Fruit fly (Drosophila melanogaster) whole organism, embryonic: ENCODE data around the gene CG31650.
A peak's percentile ranks its signal among the peaks of the same experiment; 100 is the strongest.

Experiments
- Bdp1 ChIP-seq: fragments of 200-800 bp; sonication (Bioruptor generic); optimal IDR thresholded peaks from 3 replicates; lab custom pipeline; 2016; ENCODE audit warnings: missing biosample characterization, missing genetic modification characterization
- Bgb ChIP-seq: fragments of 200-800 bp; sonication (Bioruptor generic); IDR thresholded peaks from 2 replicates; pipeline ENCODE4 v1.3.6; 2022; ENCODE audit warnings: missing biosample characterization, missing genetic modification characterization; ENCODE audit not compliant: partially characterized antibody
- CG10543 ChIP-seq: fragments of 200-800 bp; sonication (Bioruptor generic); optimal IDR thresholded peaks from 3 replicates; lab custom pipeline; 2017; ENCODE audit warnings: missing biosample characterization, mild to moderate bottlenecking, missing genetic modification characterization, moderate library complexity
- CG10959 ChIP-seq: fragments of 200-800 bp; sonication (Bioruptor generic); IDR thresholded peaks from 2 replicates; pipeline ENCODE4 v1.3.6; 2022; ENCODE audit warnings: missing biosample characterization, missing genetic modification characterization
- CG12299 ChIP-seq: fragments of 200-800 bp; sonication (Bioruptor generic); optimal IDR thresholded peaks from 2 replicates; lab custom pipeline; 2018; ENCODE audit warnings: missing biosample characterization, mild to moderate bottlenecking, missing genetic modification characterization
- CG12659 ChIP-seq: fragments of 200-800 bp; sonication (Bioruptor generic); optimal IDR thresholded peaks from 3 replicates; lab custom pipeline; 2017; ENCODE audit warnings: mild to moderate bottlenecking, missing biosample characterization, missing genetic modification reagents, missing genetic modification characterization
- CG13123 ChIP-seq: fragments of 200-800 bp; sonication (Bioruptor generic); optimal IDR thresholded peaks from 2 replicates; lab custom pipeline; 2016; ENCODE audit warnings: missing biosample characterization, missing genetic modification characterization
- CG13624 ChIP-seq: fragments of 200-800 bp; sonication (Bioruptor generic); optimal IDR thresholded peaks from 2 replicates; lab custom pipeline; 2016; ENCODE audit warnings: missing biosample characterization, missing genetic modification characterization
- CG13894 ChIP-seq: fragments of 200-800 bp; sonication (Bioruptor generic); optimal IDR thresholded peaks from 3 replicates; lab custom pipeline; 2018; ENCODE audit warnings: missing biosample characterization, mild to moderate bottlenecking, missing genetic modification characterization, moderate library complexity
- CG14014 ChIP-seq: fragments of 200-800 bp; sonication (Bioruptor generic); IDR thresholded peaks from 2 replicates; pipeline ENCODE4 v1.3.6; 2022; ENCODE audit warnings: missing biosample characterization, missing genetic modification characterization
- CG1647 ChIP-seq: fragments of 200-800 bp; sonication (Bioruptor generic); optimal IDR thresholded peaks from 3 replicates; lab custom pipeline; 2016; ENCODE audit warnings: missing biosample characterization, missing genetic modification characterization
- CG16863 ChIP-seq: fragments of 200-800 bp; sonication (Bioruptor generic); optimal IDR thresholded peaks from 3 replicates; lab custom pipeline; 2016; ENCODE audit warnings: missing biosample characterization, missing genetic modification characterization
- CG17829 ChIP-seq: fragments of 200-800 bp; optimal IDR thresholded peaks from 2 replicates; lab custom pipeline; 2019; ENCODE audit warnings: missing biosample characterization, mild to moderate bottlenecking, missing genetic modification characterization, moderate library complexity
- CG1792 ChIP-seq: fragments of 200-800 bp; sonication (Bioruptor generic); optimal IDR thresholded peaks from 2 replicates; lab custom pipeline; 2016; ENCODE audit warnings: missing biosample characterization, missing genetic modification characterization
- CG2116 ChIP-seq: fragments of 200-800 bp; sonication (Bioruptor generic); optimal IDR thresholded peaks from 3 replicates; lab custom pipeline; 2018; ENCODE audit warnings: missing biosample characterization, mild to moderate bottlenecking, missing genetic modification characterization
- CG30020 ChIP-seq: fragments of 200-800 bp; optimal IDR thresholded peaks from 2 replicates; lab custom pipeline; 2019; ENCODE audit warnings: missing biosample characterization, mild to moderate bottlenecking, missing genetic modification characterization, moderate library complexity
- CG33213 ChIP-seq: fragments of 200-800 bp; sonication (Bioruptor generic); optimal IDR thresholded peaks from 3 replicates; lab custom pipeline; 2016; ENCODE audit warnings: missing biosample characterization, missing genetic modification characterization
- CG3838 ChIP-seq: fragments of 200-800 bp; sonication (Bioruptor generic); optimal IDR thresholded peaks from 3 replicates; lab custom pipeline; 2016; ENCODE audit warnings: missing biosample characterization, missing genetic modification characterization
- CG3847 ChIP-seq: fragments of 200-800 bp; sonication (Bioruptor generic); IDR thresholded peaks from 2 replicates; pipeline ENCODE4 v1.3.6; 2022; ENCODE audit warnings: missing biosample characterization, missing genetic modification characterization
- CG4282 ChIP-seq: fragments of 200-800 bp; sonication (Bioruptor generic); optimal IDR thresholded peaks from 2 replicates; lab custom pipeline; 2016; ENCODE audit warnings: missing biosample characterization, missing genetic modification characterization
- CG8478 ChIP-seq: fragments of >200 bp; optimal IDR thresholded peaks from 2 replicates; lab custom pipeline; 2018
- CG8765 ChIP-seq: fragments of 200-800 bp; sonication (Bioruptor generic); IDR thresholded peaks from 2 replicates; pipeline ENCODE4 v1.3.6; 2022; ENCODE audit warnings: missing biosample characterization, missing genetic modification characterization
- CG9437 ChIP-seq: fragments of 200-800 bp; sonication (Bioruptor generic); optimal IDR thresholded peaks from 2 replicates; lab custom pipeline; 2018; ENCODE audit warnings: missing biosample characterization, mild to moderate bottlenecking, missing genetic modification characterization
- Doc2 ChIP-seq: fragments of 200-800 bp; sonication (Bioruptor generic); IDR thresholded peaks from 2 replicates; pipeline ENCODE4 v1.3.6; 2022; ENCODE audit warnings: missing biosample characterization, missing genetic modification characterization
- HmgZ ChIP-seq: fragments of 200-800 bp; sonication (Bioruptor generic); optimal IDR thresholded peaks from 2 replicates; lab custom pipeline; 2018; ENCODE audit warnings: missing biosample characterization, mild to moderate bottlenecking, missing genetic modification characterization
- Hmx ChIP-seq: fragments of 200-800 bp; sonication (Bioruptor generic); optimal IDR thresholded peaks from 2 replicates; lab custom pipeline; 2016; ENCODE audit warnings: missing biosample characterization, missing genetic modification characterization
- Hr51 ChIP-seq, 2 experiments: fragments of 200-800 bp; sonication (Bioruptor generic); optimal IDR thresholded peaks; 2 replicates in 1 of 2; 3 replicates in 1 of 2; lab custom pipeline; 2016 to 2018; ENCODE audit warnings: missing biosample characterization in 2 of 2, missing genetic modification characterization in 2 of 2, mild to moderate bottlenecking in 1 of 2, moderate library complexity in 1 of 2
- Lhr ChIP-seq: fragments of 200-800 bp; sonication (Bioruptor generic); optimal IDR thresholded peaks from 3 replicates; lab custom pipeline; 2017; ENCODE audit warnings: mild to moderate bottlenecking, missing biosample characterization, missing genetic modification reagents, missing genetic modification characterization
- Mrtf ChIP-seq: fragments of 200-800 bp; sonication (Bioruptor generic); IDR thresholded peaks from 3 replicates; pipeline ENCODE4 v1.3.6; 2022; ENCODE audit warnings: missing biosample characterization, missing genetic modification characterization
- NC2β ChIP-seq: fragments of 200-800 bp; sonication (Bioruptor generic); optimal IDR thresholded peaks from 2 replicates; lab custom pipeline; 2016; ENCODE audit warnings: missing biosample characterization, missing genetic modification characterization
- Nf-YB ChIP-seq: fragments of 200-800 bp; sonication (Bioruptor generic); optimal IDR thresholded peaks from 3 replicates; lab custom pipeline; 2019; ENCODE audit warnings: missing biosample characterization, mild to moderate bottlenecking, missing genetic modification characterization, moderate library complexity
- Ravus ChIP-seq: fragments of 200-800 bp; sonication (Bioruptor generic); IDR thresholded peaks from 2 replicates; pipeline ENCODE4 v1.3.6; 2022; ENCODE audit warnings: missing biosample characterization, missing genetic modification characterization
- Rfx ChIP-seq: fragments of 200-800 bp; sonication (Bioruptor generic); IDR thresholded peaks from 2 replicates; pipeline ENCODE4 v1.3.6; 2022; ENCODE audit warnings: missing biosample characterization, missing genetic modification characterization
- Usf ChIP-seq: fragments of 200-800 bp; sonication (Bioruptor generic); optimal IDR thresholded peaks from 2 replicates; lab custom pipeline; 2017; ENCODE audit warnings: missing genotype, missing biosample characterization, missing genetic modification characterization
- cas ChIP-seq: fragments of 200-800 bp; sonication (Bioruptor generic); IDR thresholded peaks from 2 replicates; pipeline ENCODE4 v1.3.6; 2022; ENCODE audit warnings: missing biosample characterization, missing genetic modification characterization
- dati ChIP-seq: fragments of 200-800 bp; sonication (Bioruptor generic); IDR thresholded peaks from 2 replicates; pipeline ENCODE4 v1.3.6; 2022; ENCODE audit warnings: missing biosample characterization, missing genetic modification characterization
- eyg ChIP-seq: fragments of 200-800 bp; sonication (Bioruptor generic); optimal IDR thresholded peaks from 3 replicates; lab custom pipeline; 2016; ENCODE audit warnings: missing biosample characterization, missing genetic modification characterization
- gfzf ChIP-seq: fragments of 200-800 bp; sonication (Bioruptor generic); optimal IDR thresholded peaks from 2 replicates; lab custom pipeline; 2016; ENCODE audit warnings: missing biosample characterization, mild to moderate bottlenecking, missing genetic modification characterization, moderate library complexity
- gsb ChIP-seq: fragments of 200-800 bp; sonication (Bioruptor generic); IDR thresholded peaks from 2 replicates; pipeline ENCODE4 v1.3.6; 2022; ENCODE audit warnings: missing biosample characterization, missing genetic modification characterization
- gt ChIP-seq: fragments of 200-800 bp; sonication (Bioruptor generic); IDR thresholded peaks from 2 replicates; pipeline ENCODE4 v1.3.6; 2022; ENCODE audit warnings: missing biosample characterization, missing genetic modification characterization
- insv ChIP-seq, 2 experiments: fragments of 200-800 bp; sonication (Bioruptor generic); optimal IDR thresholded peaks; 3 replicates each; lab custom pipeline; 2016 to 2018; ENCODE audit warnings: missing biosample characterization in 2 of 2, missing genetic modification characterization in 2 of 2
- jigr1 ChIP-seq: fragments of 200-800 bp; sonication (Bioruptor generic); IDR thresholded peaks from 3 replicates; pipeline ENCODE4 v1.3.6; 2022; ENCODE audit warnings: missing biosample characterization, missing genetic modification characterization
- kay ChIP-seq: fragments of 200-800 bp; sonication (Bioruptor generic); optimal IDR thresholded peaks from 2 replicates; lab custom pipeline; 2016; ENCODE audit warnings: missing biosample characterization, missing genetic modification characterization
- lmd ChIP-seq: fragments of 200-800 bp; sonication (Bioruptor generic); IDR thresholded peaks from 2 replicates; pipeline ENCODE4 v1.3.6; 2022; ENCODE audit warnings: missing biosample characterization, missing genetic modification characterization
- mam ChIP-seq: fragments of 200-800 bp; sonication (Bioruptor generic); optimal IDR thresholded peaks from 3 replicates; lab custom pipeline; 2016; ENCODE audit warnings: missing biosample characterization, missing genetic modification characterization
- phol ChIP-seq: fragments of 200-800 bp; sonication (Bioruptor generic); optimal IDR thresholded peaks from 3 replicates; lab custom pipeline; 2018; ENCODE audit warnings: missing biosample characterization, mild to moderate bottlenecking, missing genetic modification characterization, moderate library complexity
- sc ChIP-seq, 3 experiments: fragments of >200 bp in 2 of 3; fragments of 200-800 bp in 1 of 3; sonication (Bioruptor generic) in 1 of 3; optimal IDR thresholded peaks; 2 replicates in 2 of 3; 3 replicates in 1 of 3; lab custom pipeline; 2017; ENCODE audit warnings: mild to moderate bottlenecking in 1 of 3, missing biosample characterization in 1 of 3, missing genetic modification characterization in 1 of 3, missing genetic modification reagents in 1 of 3
- vnd ChIP-seq: fragments of 200-800 bp; sonication (Bioruptor generic); IDR thresholded peaks from 3 replicates; pipeline ENCODE4 v1.3.6; 2022; ENCODE audit warnings: missing biosample characterization, missing genetic modification characterization; ENCODE audit not compliant: partially characterized antibody
- vvl ChIP-seq: fragments of 200-800 bp; sonication (Bioruptor generic); IDR thresholded peaks from 2 replicates; pipeline ENCODE4 v1.3.6; 2022; ENCODE audit warnings: missing biosample characterization, missing genetic modification characterization
- wdn ChIP-seq: fragments of 200-800 bp; sonication (Bioruptor generic); IDR thresholded peaks from 2 replicates; pipeline ENCODE4 v1.3.6; 2022; ENCODE audit warnings: missing biosample characterization, missing genetic modification characterization

CG31650 gene

DNA sequence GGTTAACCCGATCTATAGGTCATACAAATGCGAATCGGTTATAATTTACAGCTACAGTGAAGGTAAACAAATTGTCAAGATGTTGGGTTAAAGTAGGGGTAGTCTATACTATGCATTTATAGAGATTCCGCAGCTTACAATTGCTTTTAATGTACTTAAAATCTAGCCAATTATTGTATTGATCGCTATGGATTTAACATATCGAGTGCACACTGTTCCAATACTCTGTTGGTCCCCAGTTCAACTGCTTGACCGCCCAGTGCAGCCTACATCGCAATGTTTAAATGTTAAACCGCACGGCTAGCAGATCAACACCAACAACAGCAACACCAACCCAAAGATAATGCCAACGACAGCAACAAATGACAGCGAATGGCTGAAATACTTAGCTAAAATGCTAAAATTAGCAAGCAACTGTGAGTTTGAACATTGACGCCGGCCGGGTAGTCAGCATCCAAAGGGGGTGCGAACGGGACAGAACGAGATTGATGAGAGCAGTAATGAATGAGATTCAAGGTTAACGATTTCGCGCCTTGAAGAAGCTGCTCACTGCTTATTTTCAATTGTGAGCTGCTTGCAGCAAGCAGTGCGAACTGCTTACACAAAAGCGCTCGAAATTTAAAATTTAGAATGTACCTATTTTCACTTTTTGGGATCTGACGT lies 43.5 kb downstream of the CG31650 start (continued):
- TF ChIP-seq wdn, result no peak
- no peak for TF ChIP-seq CG12659
- TF ChIP-seq Hr51 (GFP tag; optimal IDR thresholded peaks at IDR 0.05; lab: Kevin White, UChicago), result no peak
- no peak for TF ChIP-seq CG30020 (tag; lab: Kevin White, UChicago)
- TF ChIP-seq CG13123 (GFP tag; lab: Kevin White, UChicago), result no peak
- no peak for TF ChIP-seq CG4282 (GFP tag; lab: Kevin White, UChicago)
- no peak for TF ChIP-seq Nf-YB
- no peak for TF ChIP-seq dati (GFP tag; lab: Robert Waterston, UW)
- TF ChIP-seq mam, result no peak
- TF ChIP-seq CG3847 (GFP tag; lab: Robert Waterston, UW), result no peak
- no peak; the same call in 1 of the 2 replicates for TF ChIP-seq gsb (GFP tag; lab: Robert Waterston, UW)
- TF ChIP-seq gfzf (GFP tag; lab: Kevin White, UChicago), result no peak
- peak; percentile 52 for TF ChIP-seq CG14014 (GFP tag; lab: Robert Waterston, UW)
- TF ChIP-seq NC2β (GFP tag; lab: Kevin White, UChicago), result no peak
- TF ChIP-seq CG10959 (GFP tag; lab: Robert Waterston, UW), result peak; percentile 29
- no peak for TF ChIP-seq CG16863 (GFP tag; lab: Kevin White, UChicago)
- TF ChIP-seq insv (GFP tag; optimal IDR thresholded peaks at IDR 0.05; lab: Kevin White, UChicago), result no peak
- no peak for TF ChIP-seq CG12299 (tag; lab: Kevin White, UChicago)
- peak; percentile 26; the same call in 2 of the 3 replicates for TF ChIP-seq Mrtf (GFP tag; lab: Robert Waterston, UW)
- no peak for TF ChIP-seq CG9437 (GFP tag; lab: Kevin White, UChicago)
- peak; percentile 92 for TF ChIP-seq CG8478
- peak; percentile 72 for TF ChIP-seq CG13894 (tag; lab: Kevin White, UChicago)
- TF ChIP-seq CG2116 (GFP tag; lab: Kevin White, UChicago), result no peak
- no peak for TF ChIP-seq cas (GFP tag; lab: Robert Waterston, UW)
- no peak for TF ChIP-seq Usf (GFP tag; lab: Kevin White, UChicago)
- TF ChIP-seq CG1647, result no peak
- no peak for TF ChIP-seq CG13624 (GFP tag; lab: Kevin White, UChicago)
- peak; percentile 54 for TF ChIP-seq Rfx (GFP tag; lab: Robert Waterston, UW)
- peak; percentile 64 for TF ChIP-seq CG10543 (GFP tag; lab: Kevin White, UChicago)
- no peak for TF ChIP-seq eyg
- TF ChIP-seq CG33213 (GFP tag; lab: Kevin White, UChicago), result no peak
- no peak for TF ChIP-seq CG3838 (GFP tag; lab: Kevin White, UChicago)
- peak; percentile 6 for TF ChIP-seq vvl (GFP tag; lab: Robert Waterston, UW)
- TF ChIP-seq CG8765 (GFP tag; lab: Robert Waterston, UW), result peak; percentile 52; the same call in 1 of the 2 replicates
- TF ChIP-seq Ravus, result no peak; the same call in 1 of the 2 replicates
- TF ChIP-seq Lhr (GFP tag; lab: Kevin White, UChicago), result no peak
- TF ChIP-seq lmd (GFP tag; lab: Robert Waterston, UW), result peak; percentile 20
- TF ChIP-seq Doc2, result 0 out of 2 replicates have a peak, but pooled peaks have one; percentile 4
- no peak; the same call in 2 of the 3 replicates for TF ChIP-seq jigr1 (GFP tag; lab: Robert Waterston, UW)
- no peak for TF ChIP-seq Hmx (GFP tag; lab: Kevin White, UChicago)
- TF ChIP-seq kay, result no peak
- TF ChIP-seq CG1792, result no peak
- peak; percentile 48; the same call in 2 of the 3 replicates for TF ChIP-seq vnd
- no peak; the same call in 1 of the 2 replicates for TF ChIP-seq gt (GFP tag; lab: Robert Waterston, UW)
- no peak for TF ChIP-seq CG17829 (tag; lab: Kevin White, UChicago)
- peak; percentile 17 for TF ChIP-seq HmgZ (tag; lab: Kevin White, UChicago)
- TF ChIP-seq phol (tag; lab: Kevin White, UChicago), result no peak
- peak; percentile 69 for TF ChIP-seq Bgb
- TF ChIP-seq Bdp1 (GFP tag; lab: Kevin White, UChicago), result no peak
- no peak for TF ChIP-seq sc (optimal IDR thresholded peaks at IDR 0.05; lab: Kevin White, UChicago)
- no peak for TF ChIP-seq sc (GFP tag; optimal IDR thresholded peaks at IDR 0.05; lab: Kevin White, UChicago)
